Worm (Caenorhabditis elegans): ENCODE data around the gene lips-7.
"Not testable (repeated sequence)": the region's sequence is repeated elsewhere in the genome, so short reads cannot be mapped to it uniquely, and the experiment has no call there.

lips-7 gene

ce11 chrII:549501-549900 lies 2.2 kb upstream of the lips-7 start:
- TF ChIP-seq him-1 (tag; optimal IDR thresholded peaks at IDR 0.05) = no peak

DNA sequence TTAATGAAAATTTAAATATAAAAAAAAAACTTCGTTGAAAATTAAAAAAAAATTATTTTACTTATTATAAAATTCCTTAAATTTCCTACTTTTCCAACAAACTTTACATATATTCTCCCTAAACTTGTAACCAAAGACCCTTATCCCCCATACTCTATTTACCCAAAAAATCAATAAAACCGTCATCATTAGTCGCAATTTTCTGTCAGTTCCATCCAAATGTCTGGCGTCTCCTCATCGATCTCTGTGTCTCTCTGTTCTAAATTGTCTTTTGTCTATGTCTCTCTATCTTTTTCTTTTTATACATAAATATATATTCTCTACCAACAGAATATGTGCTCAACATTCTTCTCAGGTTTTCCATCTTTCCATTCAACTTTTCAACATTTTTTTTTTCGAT lies 3.7 kb downstream of the lips-7 start:
- TF ChIP-seq W03F9.2 (tag; optimal IDR thresholded peaks at IDR 0.05) (no peak), him-1 (tag; optimal IDR thresholded peaks at IDR 0.05) (no peak), dao-5 (tag; optimal IDR thresholded peaks at IDR 0.05) (no peak)

- no peak for TF ChIP-seq dao-5 (tag; optimal IDR thresholded peaks at IDR 0.05)
- TF ChIP-seq him-1 (tag; optimal IDR thresholded peaks at IDR 0.05) = no peak
- no peak for TF ChIP-seq W03F9.2 (tag; optimal IDR thresholded peaks at IDR 0.05)
Measured at ce11 chrII:556185-556584, 4.5 kb downstream of the lips-7 start, which contains the start of the genes C09E8.1 and C09E8.6. C09E8.1 (plus strand) TSS chrII:556485. C09E8.6 (plus strand) TSS chrII:556497.

ce11 chrII:568776-569175 lies 17.1 kb downstream of the lips-7 start, which contains the start of gene W08F4.5:
W08F4.5 (minus strand) TSS chrII:568876.
- no peak for TF ChIP-seq him-1 (tag; optimal IDR thresholded peaks at IDR 0.05)
- TF ChIP-seq dao-5 (tag; optimal IDR thresholded peaks at IDR 0.05) = no peak
- no peak for TF ChIP-seq W03F9.2 (tag; optimal IDR thresholded peaks at IDR 0.05)

- TF ChIP-seq him-1 (tag; optimal IDR thresholded peaks at IDR 0.05) (no peak), dao-5 (tag; optimal IDR thresholded peaks at IDR 0.05) (no peak), W03F9.2 (tag; optimal IDR thresholded peaks at IDR 0.05) (no peak)
Measured at ce11 chrII:572010-572409, 20.4 kb downstream of the lips-7 start, which contains the start of gene mlt-8. mlt-8 (minus strand) TSS chrII:572110.

DNA sequence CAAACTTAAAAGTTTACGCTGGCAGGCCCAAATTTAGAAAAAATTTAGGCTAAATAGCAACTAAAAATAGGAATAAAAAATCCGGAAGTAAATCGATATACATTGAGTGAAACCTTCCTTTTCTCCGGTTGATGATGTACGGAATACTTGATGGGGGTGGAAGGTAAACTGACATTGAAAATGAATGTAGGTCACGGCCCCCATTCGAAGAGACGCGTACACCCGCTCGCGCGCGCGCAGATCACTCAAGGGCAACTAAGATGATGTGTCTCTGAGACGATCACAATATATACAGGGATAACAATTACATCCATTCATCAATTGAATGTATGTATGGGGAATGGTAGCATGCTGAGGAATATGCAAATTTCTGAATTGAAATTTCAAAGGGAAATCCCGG lies 22.4 kb downstream of the lips-7 start:
- TF ChIP-seq W03F9.2 (tag; optimal IDR thresholded peaks at IDR 0.05) (no peak), dao-5 (tag; optimal IDR thresholded peaks at IDR 0.05) (no peak), him-1 (tag; optimal IDR thresholded peaks at IDR 0.05) (no peak)

- no peak for TF ChIP-seq dao-5 (tag; optimal IDR thresholded peaks at IDR 0.05)
- no peak for TF ChIP-seq him-1 (tag; optimal IDR thresholded peaks at IDR 0.05)
- TF ChIP-seq W03F9.2 (tag; optimal IDR thresholded peaks at IDR 0.05) = no peak
Measured at ce11 chrII:577632-578031, 26.0 kb downstream of the lips-7 start, which contains the start of gene W08F4.7. W08F4.7 (minus strand) TSS chrII:577732.

DNA sequence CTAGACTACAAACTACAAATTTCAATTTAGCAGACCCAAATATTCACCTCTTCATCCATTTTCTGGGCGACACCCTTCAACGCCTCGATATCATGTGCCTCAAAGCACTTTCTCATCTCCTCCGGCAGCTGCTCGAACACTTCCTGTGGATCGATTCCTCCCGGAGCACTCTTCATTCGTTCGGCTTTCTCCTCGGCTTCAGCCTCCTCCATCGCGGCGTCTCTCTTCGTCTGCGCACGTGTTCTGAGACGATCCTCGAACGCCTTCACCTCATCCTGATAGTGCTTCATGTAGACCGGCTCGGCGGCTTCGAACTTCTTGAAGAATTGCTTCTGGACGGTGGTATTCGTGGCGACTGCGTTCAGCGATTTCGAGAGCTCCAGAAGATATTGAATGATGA lies 27.1 kb downstream of the lips-7 start:
- TF ChIP-seq W03F9.2 (tag; optimal IDR thresholded peaks at IDR 0.05) = no peak
- TF ChIP-seq dao-5 (tag; optimal IDR thresholded peaks at IDR 0.05) = no peak
- TF ChIP-seq him-1 (tag; optimal IDR thresholded peaks at IDR 0.05) = no peak

DNA sequence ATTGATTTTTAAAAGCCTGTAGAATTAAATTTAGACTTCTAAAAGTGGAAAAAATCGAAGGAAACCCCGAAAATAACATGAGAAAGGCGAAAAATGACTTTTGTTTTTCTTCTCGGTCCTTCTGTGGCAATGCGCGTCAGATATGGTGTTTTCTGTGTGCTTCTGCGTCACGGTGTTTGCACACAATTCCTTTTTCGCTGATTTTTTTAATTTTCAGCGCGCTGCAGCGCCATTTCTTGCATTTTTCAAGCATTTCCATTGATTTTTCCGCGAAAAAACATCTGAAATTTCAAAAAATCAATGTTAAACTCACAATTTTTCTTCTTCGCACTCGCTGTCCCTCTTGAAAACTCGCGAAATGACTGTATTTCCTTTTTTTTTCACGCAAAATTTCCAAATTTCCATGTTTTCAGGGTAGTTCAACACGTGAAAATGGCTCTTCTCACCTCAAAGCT lies 28.6 kb downstream of the lips-7 start, which contains the start of the genes cdc-37 and W08F4.3:
Gene cdc-37 (minus strand): TSS at position 405 of the 455 bp plus-strand sequence.
Gene W08F4.3 (plus strand): TSS at position 414 of the 455 bp plus-strand sequence.
- TF ChIP-seq him-1 (tag; optimal IDR thresholded peaks at IDR 0.05) = no peak
- TF ChIP-seq W03F9.2 (tag; optimal IDR thresholded peaks at IDR 0.05) = no peak
- TF ChIP-seq dao-5 (tag; optimal IDR thresholded peaks at IDR 0.05) = no peak

- TF ChIP-seq dao-5 (tag; optimal IDR thresholded peaks at IDR 0.05) = no peak
- TF ChIP-seq W03F9.2 (tag; optimal IDR thresholded peaks at IDR 0.05) = no peak
- no peak for TF ChIP-seq him-1 (tag; optimal IDR thresholded peaks at IDR 0.05)
Measured at ce11 chrII:581983-582382, 30.3 kb downstream of the lips-7 start.

DNA sequence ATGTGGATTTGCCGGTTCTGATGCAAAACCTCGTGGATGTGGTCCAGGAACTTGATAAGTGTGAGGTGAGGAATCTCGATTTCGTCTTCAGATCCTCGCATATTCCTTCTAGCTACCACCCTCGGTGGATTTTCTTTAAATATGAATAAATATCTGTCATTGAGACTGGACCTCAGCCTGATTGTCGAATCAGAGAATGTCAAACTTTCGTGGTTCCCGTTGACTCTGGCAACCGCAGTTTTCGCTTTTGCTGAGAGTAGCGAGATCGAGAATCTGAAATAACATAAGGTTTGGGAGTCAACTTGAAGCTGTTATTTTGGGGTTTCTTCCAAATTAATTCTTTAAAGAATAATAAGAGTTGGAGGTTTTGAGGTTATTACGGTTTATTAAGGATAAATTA lies 31.0 kb downstream of the lips-7 start, which contains the start of gene fbxb-14:
Gene fbxb-14 (minus strand): TSS at position 101 of the 400 bp plus-strand sequence.
- TF ChIP-seq him-1 (tag; optimal IDR thresholded peaks at IDR 0.05) (no peak), dao-5 (tag; optimal IDR thresholded peaks at IDR 0.05) (no peak), W03F9.2 (tag; optimal IDR thresholded peaks at IDR 0.05) (no peak)

- TF ChIP-seq W03F9.2 (tag; optimal IDR thresholded peaks at IDR 0.05) (no peak), him-1 (tag; optimal IDR thresholded peaks at IDR 0.05) (no peak), dao-5 (tag; optimal IDR thresholded peaks at IDR 0.05) (no peak)
Measured at ce11 chrII:584321-584848, 32.7 kb downstream of the lips-7 start, which contains the start of the genes W08F4.12 and W08F4.13. W08F4.12 (minus strand) TSS chrII:584421. W08F4.13 (plus strand) TSS chrII:584798.

DNA sequence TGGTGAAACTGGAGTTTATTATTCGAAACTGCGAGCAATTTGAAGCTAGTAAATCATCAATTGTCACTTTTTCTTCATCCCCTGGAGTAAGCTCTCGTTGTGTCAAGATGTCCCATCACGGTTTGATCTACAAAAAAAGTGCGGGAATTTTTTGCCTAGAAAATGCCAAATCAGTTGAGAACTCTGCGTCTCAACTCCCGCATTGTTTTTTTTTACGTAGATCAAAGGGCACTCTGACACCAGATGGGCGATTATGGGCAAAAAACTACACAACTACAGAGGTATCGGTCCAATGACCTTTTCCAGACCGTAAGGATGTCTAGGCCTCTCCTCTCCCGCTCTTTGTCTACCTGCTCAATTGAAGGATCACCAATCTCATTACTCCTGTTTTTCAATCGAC lies 35.9 kb downstream of the lips-7 start, which contains the start of gene fbxb-34:
Gene fbxb-34 (plus strand): TSS at position 301 of the 400 bp plus-strand sequence.
- TF ChIP-seq W03F9.2 (tag; optimal IDR thresholded peaks at IDR 0.05) = no peak
- TF ChIP-seq dao-5 (tag; optimal IDR thresholded peaks at IDR 0.05) = no peak
- no peak for TF ChIP-seq him-1 (tag; optimal IDR thresholded peaks at IDR 0.05)

- TF ChIP-seq dao-5 (tag; optimal IDR thresholded peaks at IDR 0.05) (no peak), him-1 (tag; optimal IDR thresholded peaks at IDR 0.05) (no peak)
Measured at ce11 chrII:591110-591509, 39.5 kb downstream of the lips-7 start, which contains the start of gene W08F4.10. W08F4.10 (minus strand) TSS chrII:591210.

DNA sequence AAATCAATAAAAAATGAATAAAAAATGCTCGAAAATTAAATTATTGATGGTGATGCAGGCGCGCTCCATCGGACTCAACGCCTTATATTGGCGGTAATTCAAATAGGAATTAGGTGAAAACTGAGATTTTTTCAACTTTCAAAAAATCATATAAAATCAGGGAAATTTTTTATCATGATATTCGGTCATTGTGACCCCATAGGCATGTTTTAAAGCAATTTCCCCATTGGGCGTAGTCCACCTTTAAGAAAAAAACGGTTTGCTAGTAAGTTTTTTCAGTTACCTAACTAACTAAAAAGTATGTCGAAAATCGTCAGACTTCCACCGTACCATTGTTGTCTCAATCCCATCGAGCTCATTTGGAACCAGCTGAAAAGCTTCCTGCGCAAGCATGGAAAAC lies 41.6 kb downstream of the lips-7 start, which contains the start of gene W08F4.1:
Gene W08F4.1 (plus strand): TSS at position 301 of the 400 bp plus-strand sequence.
- not testable (repeated sequence) for TF ChIP-seq W03F9.2, dao-5, him-1 (tag; optimal IDR thresholded peaks at IDR 0.05)
